Worm (Caenorhabditis elegans) whole organism, L4/young adult: ENCODE measurements around the gene fmil-1.

Experiments
- W03F9.2 ChIP-seq: fragments of 150-350 bp; optimal IDR thresholded peaks from 2 replicates; lab custom pipeline; 2014; ENCODE audit warnings: missing biosample characterization, missing genetic modification characterization
- dao-5 ChIP-seq: sonication (generic microtip); optimal IDR thresholded peaks from 2 replicates; lab custom pipeline; 2016; ENCODE audit warnings: missing genotype, missing genetic modification characterization, moderate library complexity, missing compliant biosample characterization
- him-1 ChIP-seq: sonication (generic microtip); optimal IDR thresholded peaks from 2 replicates; lab custom pipeline; 2016; ENCODE audit warnings: missing genotype, missing genetic modification reagents, missing genetic modification characterization, missing compliant biosample characterization

DNA sequence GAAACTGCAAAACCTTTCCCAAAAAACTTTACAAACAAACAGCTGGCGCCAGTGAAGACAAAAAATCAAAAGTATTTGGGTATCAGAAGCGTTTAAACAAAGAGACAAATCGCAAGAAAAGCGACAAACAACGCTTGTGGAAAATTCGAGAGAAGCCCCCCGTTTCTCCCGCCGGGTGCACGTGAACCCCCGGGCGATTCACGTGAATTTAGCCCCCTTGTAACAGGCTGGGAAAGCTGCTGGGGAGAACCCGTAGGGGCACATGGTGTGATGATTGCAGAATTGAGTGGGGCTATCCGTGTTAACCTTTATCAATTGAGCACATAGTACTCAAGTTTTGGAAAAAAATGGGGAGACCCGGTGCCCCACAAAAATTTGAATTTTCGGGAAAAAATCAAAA, 14.3 kb downstream of the fmil-1 start:
- TF ChIP-seq dao-5 (no peak), W03F9.2 (tag; lab: Kevin White, UChicago) (no peak), him-1 (tag; lab: Kevin White, UChicago) (no peak)
